Fruit fly (Drosophila melanogaster) whole organism, prepupa: ENCODE results near the gene CG6574.
A peak's percentile ranks its signal among the peaks of the same experiment; 100 is the strongest.

Source experiments
- Blimp-1 ChIP-seq: fragments of 200-800 bp; sonication (Bioruptor generic); optimal IDR thresholded peaks from 3 replicates; lab custom pipeline; 2017; ENCODE audit warnings: missing biosample characterization, missing genetic modification characterization, mild to moderate bottlenecking, moderate library complexity, missing genetic modification reagents
- CG10631 ChIP-seq: fragments of 200-800 bp; sonication (Bioruptor generic); optimal IDR thresholded peaks from 2 replicates; lab custom pipeline; 2016; ENCODE audit warnings: missing biosample characterization, missing genetic modification characterization
- CG10669 ChIP-seq: fragments of 200-800 bp; sonication (Bioruptor generic); optimal IDR thresholded peaks from 3 replicates; lab custom pipeline; 2018; ENCODE audit warnings: missing biosample characterization, mild to moderate bottlenecking, missing genetic modification characterization, moderate library complexity
- CG11294 ChIP-seq: fragments of 200-800 bp; sonication (Bioruptor generic); IDR thresholded peaks from 2 replicates; pipeline ENCODE4 v1.3.6; 2022; ENCODE audit warnings: missing biosample characterization, missing genetic modification characterization
- CG11762 ChIP-seq: fragments of 200-800 bp; sonication (Bioruptor generic); optimal IDR thresholded peaks from 3 replicates; lab custom pipeline; 2016; ENCODE audit warnings: missing biosample characterization, missing genetic modification characterization; ENCODE audit not compliant: insufficient read depth
- CG11902 ChIP-seq: fragments of 200-800 bp; sonication (Bioruptor generic); optimal IDR thresholded peaks from 3 replicates; lab custom pipeline; 2016; ENCODE audit warnings: missing biosample characterization, missing genetic modification characterization
- CG15336 ChIP-seq: fragments of 200-800 bp; sonication (Bioruptor generic); IDR thresholded peaks from 2 replicates; pipeline ENCODE4 v1.3.6; 2022; ENCODE audit warnings: missing biosample characterization, missing genetic modification characterization
- CG16779 ChIP-seq: fragments of 200-800 bp; sonication (Bioruptor generic); optimal IDR thresholded peaks from 3 replicates; lab custom pipeline; 2017; ENCODE audit warnings: missing biosample characterization, mild to moderate bottlenecking, missing genetic modification characterization
- CG3032 ChIP-seq: fragments of 200-800 bp; optimal IDR thresholded peaks from 2 replicates; lab custom pipeline; 2019; ENCODE audit warnings: missing biosample characterization, mild to moderate bottlenecking, missing genetic modification characterization, moderate library complexity
- CG31627 ChIP-seq: fragments of 200-800 bp; sonication (Bioruptor generic); optimal IDR thresholded peaks from 3 replicates; lab custom pipeline; 2016; ENCODE audit warnings: missing biosample characterization, missing genetic modification characterization
- CG32006 ChIP-seq: fragments of 200-800 bp; sonication (Bioruptor generic); optimal IDR thresholded peaks from 3 replicates; lab custom pipeline; 2017; ENCODE audit warnings: missing biosample characterization, mild to moderate bottlenecking, missing genetic modification characterization
- CG34406 ChIP-seq: fragments of 200-800 bp; sonication (Bioruptor generic); optimal IDR thresholded peaks from 3 replicates; lab custom pipeline; 2016; ENCODE audit warnings: missing biosample characterization, missing genetic modification characterization
- CG3919 ChIP-seq: fragments of 200-800 bp; sonication (Bioruptor generic); optimal IDR thresholded peaks from 3 replicates; lab custom pipeline; 2016; ENCODE audit warnings: missing biosample characterization, missing genetic modification characterization
- CG4318 ChIP-seq: fragments of 200-800 bp; sonication (Bioruptor generic); optimal IDR thresholded peaks from 3 replicates; lab custom pipeline; 2017; ENCODE audit warnings: missing biosample characterization, mild to moderate bottlenecking, missing genetic modification characterization
- CG6163 ChIP-seq: fragments of 200-800 bp; sonication (Bioruptor generic); IDR thresholded peaks from 3 replicates; pipeline ENCODE4 v1.3.6; 2022; ENCODE audit warnings: missing biosample characterization, missing genetic modification characterization
- CG6276 ChIP-seq: fragments of 200-800 bp; sonication (Bioruptor generic); optimal IDR thresholded peaks from 2 replicates; lab custom pipeline; 2017; ENCODE audit warnings: missing biosample characterization, mild to moderate bottlenecking, missing genetic modification characterization
- CG6792 ChIP-seq: fragments of 200-800 bp; sonication (Bioruptor generic); optimal IDR thresholded peaks from 3 replicates; lab custom pipeline; 2016; ENCODE audit warnings: missing biosample characterization, missing genetic modification characterization
- CG6808 ChIP-seq: fragments of 200-800 bp; sonication (Bioruptor generic); optimal IDR thresholded peaks from 3 replicates; lab custom pipeline; 2017; ENCODE audit warnings: missing biosample characterization, missing genetic modification characterization, mild to moderate bottlenecking, moderate library complexity, missing genetic modification reagents
- CG7368 ChIP-seq: fragments of 200-800 bp; sonication (Bioruptor generic); optimal IDR thresholded peaks from 3 replicates; lab custom pipeline; 2016; ENCODE audit warnings: missing biosample characterization, missing genetic modification characterization
- CG8119 ChIP-seq: fragments of 200-800 bp; sonication (Bioruptor generic); IDR thresholded peaks from 3 replicates; pipeline ENCODE4 v1.3.6; 2022; ENCODE audit warnings: missing biosample characterization, missing genetic modification characterization
- CG8319 ChIP-seq: fragments of 200-800 bp; sonication (Bioruptor generic); optimal IDR thresholded peaks from 3 replicates; lab custom pipeline; 2016; ENCODE audit warnings: missing biosample characterization, missing genetic modification characterization
- CG8632 ChIP-seq: fragments of 200-800 bp; sonication (Bioruptor generic); optimal IDR thresholded peaks from 3 replicates; lab custom pipeline; 2016; ENCODE audit warnings: missing biosample characterization, missing genetic modification characterization
- Eip75B ChIP-seq: fragments of 200-800 bp; sonication (Bioruptor generic); optimal IDR thresholded peaks from 3 replicates; lab custom pipeline; 2016; ENCODE audit warnings: missing biosample characterization, missing genetic modification characterization
- Eip78C ChIP-seq: fragments of 200-800 bp; sonication (Bioruptor generic); peaks from one replicate; lab custom pipeline; 2016; ENCODE audit warnings: missing biosample characterization, missing genetic modification characterization
- Eip93F ChIP-seq: fragments of 200-800 bp; sonication (Bioruptor generic); optimal IDR thresholded peaks from 2 replicates; lab custom pipeline; 2016; ENCODE audit warnings: missing biosample characterization, mild to moderate bottlenecking, missing genetic modification characterization
- Ets21C ChIP-seq: fragments of 200-800 bp; sonication (Bioruptor generic); optimal IDR thresholded peaks from 3 replicates; lab custom pipeline; 2016; ENCODE audit warnings: missing biosample characterization, missing genetic modification characterization
- Gug ChIP-seq: fragments of 200-800 bp; sonication (Bioruptor generic); IDR thresholded peaks from 2 replicates; pipeline ENCODE4 v1.3.6; 2022; ENCODE audit warnings: missing biosample characterization, missing genetic modification characterization
- Hr38 ChIP-seq: sonication (Bioruptor generic); optimal IDR thresholded peaks from 2 replicates; lab custom pipeline; 2016; ENCODE audit warnings: missing biosample characterization, missing genetic modification characterization
- Hr39 ChIP-seq: fragments of 200-800 bp; sonication (Bioruptor generic); optimal IDR thresholded peaks from 2 replicates; lab custom pipeline; 2016; ENCODE audit warnings: missing biosample characterization, missing genetic modification characterization
- Hr4 ChIP-seq: fragments of 200-800 bp; sonication (Bioruptor generic); optimal IDR thresholded peaks from 3 replicates; lab custom pipeline; 2016; ENCODE audit warnings: missing biosample characterization, missing genetic modification characterization
- Lpt ChIP-seq: fragments of 200-800 bp; sonication (Bioruptor generic); optimal IDR thresholded peaks from 3 replicates; lab custom pipeline; 2016; ENCODE audit warnings: missing biosample characterization, missing genetic modification characterization
- Met ChIP-seq: fragments of 200-800 bp; sonication (Bioruptor generic); optimal IDR thresholded peaks from 3 replicates; lab custom pipeline; 2016; ENCODE audit warnings: missing biosample characterization, missing genetic modification characterization
- OdsH ChIP-seq: fragments of 200-800 bp; sonication (Bioruptor generic); optimal IDR thresholded peaks from 3 replicates; lab custom pipeline; 2016; ENCODE audit warnings: missing biosample characterization, missing genetic modification characterization
- Smox ChIP-seq: fragments of 200-800 bp; sonication (Bioruptor generic); optimal IDR thresholded peaks from 3 replicates; lab custom pipeline; 2016; ENCODE audit warnings: missing biosample characterization, missing genetic modification characterization
- Sox102F ChIP-seq: fragments of 200-800 bp; sonication (Bioruptor generic); optimal IDR thresholded peaks from 2 replicates; lab custom pipeline; 2016; ENCODE audit warnings: missing biosample characterization, mild to moderate bottlenecking, missing genetic modification characterization
- Sox14 ChIP-seq: fragments of 200-800 bp; sonication (Bioruptor generic); optimal IDR thresholded peaks from 3 replicates; lab custom pipeline; 2016; ENCODE audit warnings: missing biosample characterization, missing genetic modification characterization
- Sox15 ChIP-seq: fragments of 200-800 bp; sonication (Bioruptor generic); optimal IDR thresholded peaks from 3 replicates; lab custom pipeline; 2016; ENCODE audit warnings: missing biosample characterization, missing genetic modification characterization
- achi ChIP-seq: fragments of 200-800 bp; sonication (Bioruptor generic); optimal IDR thresholded peaks from 3 replicates; lab custom pipeline; 2016; ENCODE audit warnings: missing biosample characterization, missing genetic modification characterization
- cyc ChIP-seq: fragments of 200-800 bp; sonication (Bioruptor generic); optimal IDR thresholded peaks from 3 replicates; lab custom pipeline; 2016; ENCODE audit warnings: missing biosample characterization, missing genetic modification characterization
- dac ChIP-seq: fragments of 200-800 bp; sonication (Bioruptor generic); optimal IDR thresholded peaks from 2 replicates; lab custom pipeline; 2017; ENCODE audit warnings: missing biosample characterization, mild to moderate bottlenecking, missing genetic modification characterization
- dsx ChIP-seq: fragments of 200-800 bp; optimal IDR thresholded peaks from 3 replicates; lab custom pipeline; 2019; ENCODE audit warnings: missing biosample characterization, mild to moderate bottlenecking, missing genetic modification characterization, moderate library complexity; ENCODE audit not compliant: poor library complexity, severe bottlenecking
- eg ChIP-seq: fragments of 200-800 bp; sonication (Bioruptor generic); IDR thresholded peaks from 3 replicates; pipeline ENCODE4 v1.3.6; 2022; ENCODE audit warnings: missing biosample characterization, missing genetic modification characterization
- esn ChIP-seq: fragments of 200-800 bp; sonication (Bioruptor generic); optimal IDR thresholded peaks from 2 replicates; lab custom pipeline; 2016; ENCODE audit warnings: missing biosample characterization, mild to moderate bottlenecking, missing genetic modification characterization, moderate library complexity
- fd59A ChIP-seq: fragments of 200-800 bp; sonication (Bioruptor generic); optimal IDR thresholded peaks from 2 replicates; lab custom pipeline; 2017; ENCODE audit warnings: missing biosample characterization, mild to moderate bottlenecking, missing genetic modification characterization, missing genetic modification reagents
- net ChIP-seq: fragments of 200-800 bp; sonication (Bioruptor generic); optimal IDR thresholded peaks from 3 replicates; lab custom pipeline; 2016; ENCODE audit warnings: missing biosample characterization, missing genetic modification characterization
- pdm3 ChIP-seq: fragments of 200-800 bp; sonication (Bioruptor generic); optimal IDR thresholded peaks from 3 replicates; lab custom pipeline; 2016; ENCODE audit warnings: missing biosample characterization, missing genetic modification characterization
- salr ChIP-seq, 2 experiments: fragments of 200-800 bp; sonication (Bioruptor generic); optimal IDR thresholded peaks; 3 replicates each; lab custom pipeline; 2016 to 2018; ENCODE audit warnings: missing biosample characterization in 2 of 2, missing genetic modification characterization in 2 of 2, mild to moderate bottlenecking in 1 of 2
- svp ChIP-seq: fragments of 200-800 bp; sonication (Bioruptor generic); peaks from one replicate; lab custom pipeline; 2016; ENCODE audit warnings: missing biosample characterization, missing genetic modification characterization
- topi ChIP-seq: fragments of 200-800 bp; sonication (Bioruptor generic); optimal IDR thresholded peaks from 3 replicates; lab custom pipeline; 2016; ENCODE audit warnings: missing biosample characterization, missing genetic modification characterization
- vri ChIP-seq: fragments of 200-800 bp; sonication (Bioruptor generic); optimal IDR thresholded peaks from 3 replicates; lab custom pipeline; 2016; ENCODE audit warnings: missing biosample characterization, mild to moderate bottlenecking, missing genetic modification characterization

CG6574 gene

dm6 chr3R:10875515-10876434, 13.0 kb upstream of the CG6574 start, which contains the start of gene Sodh2:
Gene Sodh2 (plus strand): TSS chr3R:10876384.
- TF ChIP-seq Blimp-1 (GFP tag; lab: Kevin White, UChicago) = peak; percentile 48
- peak; percentile 66 for TF ChIP-seq CG6163 (GFP tag; lab: Robert Waterston, UW)
- TF ChIP-seq salr (GFP tag; optimal IDR thresholded peaks at IDR 0.05; lab: Kevin White, UChicago) = peak in 1 of 2 experiments; percentile 54
- no peak for TF ChIP-seq fd59A (GFP tag; lab: Kevin White, UChicago)
- TF ChIP-seq OdsH (GFP tag; lab: Kevin White, UChicago) = peak; percentile 65
- peak; percentile 68 for TF ChIP-seq achi (GFP tag; lab: Kevin White, UChicago)
- peak; percentile 56 for TF ChIP-seq net (GFP tag; lab: Kevin White, UChicago)
- TF ChIP-seq pdm3 = peak; percentile 53
- TF ChIP-seq Lpt (GFP tag; lab: Kevin White, UChicago) = peak; percentile 43
- TF ChIP-seq vri (GFP tag; lab: Kevin White, UChicago) = peak; percentile 78
- TF ChIP-seq CG34406 (GFP tag; lab: Kevin White, UChicago) = peak; percentile 67
- peak; percentile 70 for TF ChIP-seq dsx (GFP tag; lab: Kevin White, UChicago)
- peak; percentile 11 for TF ChIP-seq CG11762
- TF ChIP-seq topi (GFP tag; lab: Kevin White, UChicago) = peak; percentile 46
- peak; percentile 16 for TF ChIP-seq cyc (GFP tag; lab: Kevin White, UChicago)
- TF ChIP-seq CG16779 (tag; lab: Kevin White, UChicago) = peak; percentile 45
- TF ChIP-seq CG11294 (GFP tag; lab: Robert Waterston, UW) = peak; percentile 65
- peak; percentile 42 for TF ChIP-seq Smox (GFP tag; lab: Kevin White, UChicago)
- peak; percentile 75 for TF ChIP-seq svp (GFP tag; lab: Kevin White, UChicago)
- TF ChIP-seq CG8119 (GFP tag; lab: Robert Waterston, UW) = peak; percentile 76
- peak; percentile 22 for TF ChIP-seq Met
- peak; percentile 56 for TF ChIP-seq CG6276
- TF ChIP-seq Hr39 (GFP tag; lab: Kevin White, UChicago) = peak; percentile 5
- TF ChIP-seq CG7368 (GFP tag; lab: Kevin White, UChicago) = peak; percentile 45
- TF ChIP-seq Eip93F (GFP tag; lab: Kevin White, UChicago) = peak; percentile 50
- peak; percentile 7 for TF ChIP-seq CG31627 (GFP tag; lab: Kevin White, UChicago)
- peak; percentile 73 for TF ChIP-seq CG8632 (GFP tag; lab: Kevin White, UChicago)
- TF ChIP-seq CG8319 = no peak
- TF ChIP-seq CG4318 (GFP tag; lab: Kevin White, UChicago) = no peak
- TF ChIP-seq Hr38 (GFP tag; lab: Kevin White, UChicago) = no peak
- TF ChIP-seq CG6792 = peak; percentile 53
- peak; percentile 1 for TF ChIP-seq Ets21C
- peak; percentile 63 for TF ChIP-seq CG32006 (GFP tag; lab: Kevin White, UChicago)
- TF ChIP-seq CG3032 (tag; lab: Kevin White, UChicago) = peak; percentile 58
- TF ChIP-seq dac = peak; percentile 32
- TF ChIP-seq CG3919 (GFP tag; lab: Kevin White, UChicago) = peak; percentile 52
- peak; percentile 50 for TF ChIP-seq CG10669
- peak; percentile 72 for TF ChIP-seq Hr4 (GFP tag; lab: Kevin White, UChicago)
- peak; percentile 53; the same call in 1 of the 2 replicates for TF ChIP-seq Gug (GFP tag; lab: Robert Waterston, UW)
- peak; percentile 12 for TF ChIP-seq CG10631 (GFP tag; lab: Kevin White, UChicago)
- no peak for TF ChIP-seq CG11902 (GFP tag; lab: Kevin White, UChicago)
- peak; percentile 45 for TF ChIP-seq CG6808
- no peak for TF ChIP-seq Sox15 (GFP tag; lab: Kevin White, UChicago)
- peak; percentile 86 for TF ChIP-seq CG15336 (GFP tag; lab: Robert Waterston, UW)
- peak; percentile 50 for TF ChIP-seq Sox14 (GFP tag; lab: Kevin White, UChicago)
- TF ChIP-seq Eip78C (GFP tag; lab: Kevin White, UChicago) = peak; percentile 85
- TF ChIP-seq eg = peak; percentile 88
- peak; percentile 77 for TF ChIP-seq esn
- TF ChIP-seq Sox102F (GFP tag; lab: Kevin White, UChicago) = peak; percentile 77
- no peak for TF ChIP-seq Eip75B (GFP tag; lab: Kevin White, UChicago)
